Worm (Caenorhabditis elegans): ENCODE measurements around the gene Y54G2A.10.

- TF ChIP-seq snpc-4 (tag; optimal IDR thresholded peaks at IDR 0.05), result no peak
- no peak for TF ChIP-seq lin-15B (tag; optimal IDR thresholded peaks at IDR 0.05)
- TF ChIP-seq mdl-1 (tag; optimal IDR thresholded peaks at IDR 0.05), result no peak
- TF ChIP-seq ztf-4 (tag; optimal IDR thresholded peaks at IDR 0.05), result no peak
- no peak for TF ChIP-seq R02D3.7 (tag; optimal IDR thresholded peaks at IDR 0.05)
Measured at ce11 chrIV:2802193-2802592, 2.7 kb downstream of the Y54G2A.10 start.

Measured in whole organism, L3 larva.